Fruit fly (Drosophila melanogaster): ENCODE results near the gene srw.

Gene srw

DNA sequence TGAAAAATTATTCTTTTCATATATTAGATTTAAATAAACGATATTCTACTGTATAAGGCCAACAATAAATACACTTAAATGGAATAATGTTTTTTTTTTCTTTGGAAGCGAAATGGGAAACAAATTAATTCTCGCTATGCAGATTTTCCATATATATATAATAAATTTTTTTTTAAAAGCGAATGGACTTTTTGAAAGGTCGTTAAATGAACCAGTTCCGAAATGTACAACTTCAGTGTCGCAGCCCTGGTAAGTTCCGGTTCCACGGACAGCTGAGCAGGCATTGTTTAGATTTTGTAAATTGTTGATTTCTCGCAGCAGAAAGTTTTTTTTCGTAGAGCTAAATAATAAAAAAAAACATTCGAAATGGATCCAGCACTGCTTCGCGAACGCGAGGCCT is 3.5 kb upstream of the srw start, which contains the start of gene TfIIEbeta:
TfIIEbeta (plus strand) TSS at position 255 of the 400 bp plus-strand sequence.
- TF ChIP-seq Taf1 (GFP tag; IDR thresholded peaks at IDR 0.05) (no peak), gcm2 (GFP tag; optimal IDR thresholded peaks at IDR 0.05) (no peak), CG14050 (GFP tag; IDR thresholded peaks at IDR 0.05) (peak; percentile 24; the same call in 1 of the 3 replicates), sens (GFP tag) (peak; percentile 64), YL-1 (GFP tag; optimal IDR thresholded peaks at IDR 0.05) (peak; percentile 61), caup (GFP tag; optimal IDR thresholded peaks at IDR 0.05; ENCODE audit: severe bottlenecking) (peak; percentile 2), pnt (GFP tag; optimal IDR thresholded peaks at IDR 0.05) (no peak), klu (GFP tag; IDR thresholded peaks at IDR 0.05) (no peak), crp (GFP tag; optimal IDR thresholded peaks at IDR 0.05) (peak; percentile 68 to 92), lov (optimal IDR thresholded peaks at IDR 0.05) (no peak), lov (GFP tag; IDR thresholded peaks at IDR 0.05) (no peak), zen2 (GFP tag; IDR thresholded peaks at IDR 0.05; ENCODE audit: partially characterized antibody) (no peak), Dfd (GFP tag; optimal IDR thresholded peaks at IDR 0.05) (no peak), ind (GFP tag; optimal IDR thresholded peaks at IDR 0.05) (peak; percentile 23), fd64A (GFP tag; optimal IDR thresholded peaks at IDR 0.05) (no peak), CG6791 (GFP tag; IDR thresholded peaks at IDR 0.05; ENCODE audit: partially characterized antibody) (no peak), fu2 (GFP tag; optimal IDR thresholded peaks at IDR 0.05) (no peak), HLH54F (GFP tag; optimal IDR thresholded peaks at IDR 0.05) (no peak), Gsc (GFP tag; IDR thresholded peaks at IDR 0.05) (no peak), Doc3 (GFP tag; IDR thresholded peaks at IDR 0.05; ENCODE audit: partially characterized antibody) (no peak), CG17359 (tag; optimal IDR thresholded peaks at IDR 0.05) (peak; percentile 66), stwl (tag; optimal IDR thresholded peaks at IDR 0.05) (peak; percentile 59), Adf1 (GFP tag; IDR thresholded peaks at IDR 0.05) (no peak; the same call in 1 of the 2 replicates), CG3995 (GFP tag; optimal IDR thresholded peaks at IDR 0.05) (no peak), Hr39 (optimal IDR thresholded peaks at IDR 0.05) (no peak), Nf-YC (tag; optimal IDR thresholded peaks at IDR 0.05) (peak; percentile 11), tup (GFP tag; optimal IDR thresholded peaks at IDR 0.05) (no peak), CG30431 (GFP tag; optimal IDR thresholded peaks at IDR 0.05) (no peak), CG12391 (tag; optimal IDR thresholded peaks at IDR 0.05) (peak; percentile 60), CG9437 (GFP tag; optimal IDR thresholded peaks at IDR 0.05) (peak; percentile 6), sc (optimal IDR thresholded peaks at IDR 0.05) (no peak), sc (GFP tag; optimal IDR thresholded peaks at IDR 0.05) (no peak), CG10274 (GFP tag; optimal IDR thresholded peaks at IDR 0.05) (no peak), CG33213 (GFP tag; optimal IDR thresholded peaks at IDR 0.05) (no peak), dan (GFP tag; IDR thresholded peaks at IDR 0.05) (no peak), Fer3 (tag; optimal IDR thresholded peaks at IDR 0.05) (peak; percentile 46), CG14441 (GFP tag; IDR thresholded peaks at IDR 0.05) (no peak), grau (tag; optimal IDR thresholded peaks at IDR 0.05) (peak; percentile 32), CG3838 (GFP tag; optimal IDR thresholded peaks at IDR 0.05) (no peak), Atf-2 (GFP tag; optimal IDR thresholded peaks at IDR 0.05) (no peak), ttk (GFP tag; IDR thresholded peaks at IDR 0.05) (no peak), sima (GFP tag; optimal IDR thresholded peaks at IDR 0.05) (no peak), nerfin-1 (tag; optimal IDR thresholded peaks at IDR 0.05) (no peak), ems (GFP tag; optimal IDR thresholded peaks at IDR 0.05) (no peak), CG7928 (GFP tag; optimal IDR thresholded peaks at IDR 0.05) (peak; percentile 95), bowl (GFP tag; IDR thresholded peaks at IDR 0.05) (no peak), BtbVII (GFP tag; optimal IDR thresholded peaks at IDR 0.05) (peak; percentile 12), emc (GFP tag; optimal IDR thresholded peaks at IDR 0.05) (no peak), CG11723 (GFP tag; optimal IDR thresholded peaks at IDR 0.05) (no peak), tgo (GFP tag; IDR thresholded peaks at IDR 0.05) (peak; percentile 28; the same call in 1 of the 3 replicates), CG10565 (GFP tag; optimal IDR thresholded peaks at IDR 0.05) (no peak), Camta (GFP tag; optimal IDR thresholded peaks at IDR 0.05) (no peak), slbo (GFP tag; IDR thresholded peaks at IDR 0.05) (peak; percentile 54)
